Worm (Caenorhabditis elegans): ENCODE data around the gene idpc-5.

idpc-5 gene

ce11 chrV:9651294-9651693 lies 28.6 kb upstream of the idpc-5 start, which contains the start of gene T06E4.21:
TSS of gene T06E4.21 (plus strand) at chrV:9651594.
- TF ChIP-seq ZK546.5 (tag; optimal IDR thresholded peaks at IDR 0.05), result no peak
- TF ChIP-seq ceh-44 (GFP tag; IDR thresholded peaks at IDR 0.05), result no peak
- no peak for TF ChIP-seq daf-19 (GFP tag; conservative IDR thresholded peaks at IDR 0.05)
- TF ChIP-seq unc-39 (tag; optimal IDR thresholded peaks at IDR 0.05), result no peak
- no peak for TF ChIP-seq madf-5 (GFP tag; IDR thresholded peaks at IDR 0.05)
- TF ChIP-seq fkh-10 (GFP tag; optimal IDR thresholded peaks at IDR 0.05), result no peak

ce11 chrV:9645507-9645906 lies 22.8 kb upstream of the idpc-5 start, which contains the start of the genes atl-1 and hcp-2:
TSS of gene atl-1 (minus strand) at chrV:9645595.
TSS of gene hcp-2 (plus strand) at chrV:9645859.
- TF ChIP-seq lin-39 (tag; optimal IDR thresholded peaks at IDR 0.05) (no peak), attf-4 (tag; optimal IDR thresholded peaks at IDR 0.05) (no peak), spr-1 (tag; optimal IDR thresholded peaks at IDR 0.05) (no peak), ama-1 (optimal IDR thresholded peaks at IDR 0.05) (no peak), dpl-1 (GFP tag; optimal IDR thresholded peaks at IDR 0.05) (peak; percentile 62), unc-130 (GFP tag; optimal IDR thresholded peaks at IDR 0.05) (no peak)

ce11 chrV:9633313-9633712 lies 10.6 kb upstream of the idpc-5 start, which contains the start of gene col-147:
TSS of gene col-147 (minus strand) at chrV:9633338.
- TF ChIP-seq fkh-10 (GFP tag; optimal IDR thresholded peaks at IDR 0.05), result no peak
- TF ChIP-seq nhr-11 (tag; optimal IDR thresholded peaks at IDR 0.05), result no peak
- no peak for TF ChIP-seq nhr-237 (tag; optimal IDR thresholded peaks at IDR 0.05)
- no peak for TF ChIP-seq php-3 (GFP tag; IDR thresholded peaks at IDR 0.05)
- TF ChIP-seq ZK546.5 (tag; optimal IDR thresholded peaks at IDR 0.05), result no peak
- no peak for TF ChIP-seq T26A8.4 (GFP tag; IDR thresholded peaks at IDR 0.05)
- TF ChIP-seq nhr-28 (tag; optimal IDR thresholded peaks at IDR 0.05), result peak; percentile 60
- peak in 1 of 2 experiments; percentile 83 for TF ChIP-seq unc-62 (GFP tag; optimal IDR thresholded peaks at IDR 0.05 in 1 of 2)
- TF ChIP-seq unc-62 (tag; optimal IDR thresholded peaks at IDR 0.05), result no peak
- no peak for TF ChIP-seq hlh-30 (tag; optimal IDR thresholded peaks at IDR 0.05; ENCODE audit: insufficient read depth)
- no peak for TF ChIP-seq lim-7 (GFP tag; IDR thresholded peaks at IDR 0.05)
- no peak for TF ChIP-seq zfp-2 (tag; optimal IDR thresholded peaks at IDR 0.05)
- TF ChIP-seq R02D3.7 (tag; optimal IDR thresholded peaks at IDR 0.05), result no peak
- no peak for TF ChIP-seq hif-1 (tag; optimal IDR thresholded peaks at IDR 0.05)
- no peak for TF ChIP-seq ceh-62 (tag; optimal IDR thresholded peaks at IDR 0.05)
- TF ChIP-seq rbr-2 (tag; optimal IDR thresholded peaks at IDR 0.05), result no peak
- TF ChIP-seq zip-2 (tag; optimal IDR thresholded peaks at IDR 0.05), result no peak
- no peak for TF ChIP-seq lir-3 (tag; optimal IDR thresholded peaks at IDR 0.05)
- no peak for TF ChIP-seq ceh-82 (tag; optimal IDR thresholded peaks at IDR 0.05)
- TF ChIP-seq dmd-9 (GFP tag; IDR thresholded peaks at IDR 0.05), result no peak
- TF ChIP-seq lin-15B (tag; optimal IDR thresholded peaks at IDR 0.05), result no peak
- TF ChIP-seq ceh-32 (tag; optimal IDR thresholded peaks at IDR 0.05; ENCODE audit: poor library complexity), result no peak
- TF ChIP-seq dmd-6 (GFP tag; IDR thresholded peaks at IDR 0.05), result 0 out of 2 replicates have a peak, but pooled peaks have one; percentile 7
- no peak for TF ChIP-seq fos-1 (tag; optimal IDR thresholded peaks at IDR 0.05)
- peak; percentile 11 for TF ChIP-seq cey-2 (tag; optimal IDR thresholded peaks at IDR 0.05; ENCODE audit: borderline replicate concordance, insufficient read depth)

- no peak for TF ChIP-seq R02D3.7 (tag; optimal IDR thresholded peaks at IDR 0.05)
- no peak for TF ChIP-seq dmd-6 (GFP tag; IDR thresholded peaks at IDR 0.05)
- no peak for TF ChIP-seq aha-1 (tag)
- TF ChIP-seq T26A8.4 (GFP tag; IDR thresholded peaks at IDR 0.05), result no peak
- no peak for TF ChIP-seq ztf-7 (tag; optimal IDR thresholded peaks at IDR 0.05)
- no peak for TF ChIP-seq lin-15B (tag; optimal IDR thresholded peaks at IDR 0.05)
- 0 out of 2 replicates have a peak, but pooled peaks have one; percentile 4 for TF ChIP-seq F26F4.8 (GFP tag; conservative IDR thresholded peaks at IDR 0.05)
- TF ChIP-seq set-16 (GFP tag; IDR thresholded peaks at IDR 0.05), result peak; percentile 99
- no peak for TF ChIP-seq nhr-48 (tag; optimal IDR thresholded peaks at IDR 0.05)
- TF ChIP-seq dmd-8 (GFP tag; IDR thresholded peaks at IDR 0.05), result no peak
- no peak for TF ChIP-seq attf-4 (tag; optimal IDR thresholded peaks at IDR 0.05)
- no peak for TF ChIP-seq egl-43 (GFP tag; IDR thresholded peaks at IDR 0.05)
- TF ChIP-seq pqm-1 (tag; optimal IDR thresholded peaks at IDR 0.05), result no peak
- no peak for TF ChIP-seq F37D6.2 (tag; optimal IDR thresholded peaks at IDR 0.05)
- TF ChIP-seq nhr-28 (tag; optimal IDR thresholded peaks at IDR 0.05), result no peak
- TF ChIP-seq daf-8 (GFP tag; IDR thresholded peaks at IDR 0.05), result no peak
- TF ChIP-seq vab-7 (GFP tag; IDR thresholded peaks at IDR 0.05), result no peak
- no peak for TF ChIP-seq ceh-82 (tag; optimal IDR thresholded peaks at IDR 0.05)
- TF ChIP-seq pha-4 (GFP tag; IDR thresholded peaks at IDR 0.05), result peak; percentile 56; the same call in 1 of the 2 replicates
- TF ChIP-seq pha-4 (tag; optimal IDR thresholded peaks at IDR 0.05), result no peak
- no peak for TF ChIP-seq ctbp-1 (GFP tag; IDR thresholded peaks at IDR 0.05)
Measured at ce11 chrV:9632348-9632747, 9.6 kb upstream of the idpc-5 start.

Measured in whole organism, L4 larva.